Worm (Caenorhabditis elegans) whole organism, L4/young adult: Measurements from ENCODE around the gene F02D8.4.

Source experiments
- W03F9.2 ChIP-seq: fragments of 150-350 bp; optimal IDR thresholded peaks from 2 replicates; lab custom pipeline; 2014; ENCODE audit warnings: missing biosample characterization, missing genetic modification characterization
- dao-5 ChIP-seq: sonication (generic microtip); optimal IDR thresholded peaks from 2 replicates; lab custom pipeline; 2016; ENCODE audit warnings: missing genotype, missing genetic modification characterization, moderate library complexity, missing compliant biosample characterization
- him-1 ChIP-seq: sonication (generic microtip); optimal IDR thresholded peaks from 2 replicates; lab custom pipeline; 2016; ENCODE audit warnings: missing genotype, missing genetic modification reagents, missing genetic modification characterization, missing compliant biosample characterization

The F02D8.4 gene

DNA sequence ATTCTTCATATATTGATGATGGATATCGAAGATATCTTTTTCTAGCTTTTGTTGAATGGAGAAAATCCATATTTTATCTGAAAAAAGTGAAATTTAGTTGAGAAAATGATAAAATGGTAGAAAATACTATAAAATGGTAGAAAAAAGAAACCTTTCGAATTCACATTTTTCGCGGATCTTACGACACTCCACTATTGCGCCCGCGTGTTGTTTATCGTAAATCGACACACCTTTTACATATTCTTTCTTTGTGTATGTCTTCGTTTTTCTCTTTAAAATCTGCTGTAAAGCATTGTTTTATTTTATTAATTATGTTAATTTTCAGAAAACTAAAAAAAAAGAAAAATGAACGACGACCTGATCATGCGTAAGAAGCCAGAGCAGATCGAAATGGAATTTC is 6.2 kb downstream of the F02D8.4 start, which contains the start of the genes cdt-2 and T01C3.2:
Gene cdt-2 (minus strand): TSS at position 284 of the 400 bp plus-strand sequence.
Gene T01C3.2 (plus strand): TSS at position 326 of the 400 bp plus-strand sequence.
- TF ChIP-seq W03F9.2 (tag; lab: Kevin White, UChicago) (no peak), dao-5 (tag; lab: Kevin White, UChicago) (no peak), him-1 (tag; lab: Kevin White, UChicago) (no peak)

DNA sequence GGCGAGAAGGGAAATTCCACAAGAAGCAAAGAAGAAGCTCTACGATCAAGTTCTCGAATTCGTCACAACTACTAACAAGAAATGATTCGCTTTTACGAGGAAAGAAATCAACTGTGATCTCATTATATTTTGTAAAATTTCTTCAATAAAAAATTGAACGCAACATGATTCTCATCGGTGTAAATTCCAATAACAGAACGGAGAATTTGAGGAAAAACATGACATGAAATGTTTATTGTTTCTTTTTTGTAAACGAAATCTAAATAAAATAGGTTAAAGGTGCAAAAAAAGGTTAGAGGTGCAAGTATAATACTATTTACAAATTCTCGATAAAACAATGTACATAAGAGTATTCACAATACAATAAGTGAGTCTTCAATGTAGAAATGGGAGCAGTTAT is 6.8 kb downstream of the F02D8.4 start:
- TF ChIP-seq dao-5 (tag; lab: Kevin White, UChicago) (no peak), W03F9.2 (tag; lab: Kevin White, UChicago) (no peak), him-1 (tag; lab: Kevin White, UChicago) (no peak)

DNA sequence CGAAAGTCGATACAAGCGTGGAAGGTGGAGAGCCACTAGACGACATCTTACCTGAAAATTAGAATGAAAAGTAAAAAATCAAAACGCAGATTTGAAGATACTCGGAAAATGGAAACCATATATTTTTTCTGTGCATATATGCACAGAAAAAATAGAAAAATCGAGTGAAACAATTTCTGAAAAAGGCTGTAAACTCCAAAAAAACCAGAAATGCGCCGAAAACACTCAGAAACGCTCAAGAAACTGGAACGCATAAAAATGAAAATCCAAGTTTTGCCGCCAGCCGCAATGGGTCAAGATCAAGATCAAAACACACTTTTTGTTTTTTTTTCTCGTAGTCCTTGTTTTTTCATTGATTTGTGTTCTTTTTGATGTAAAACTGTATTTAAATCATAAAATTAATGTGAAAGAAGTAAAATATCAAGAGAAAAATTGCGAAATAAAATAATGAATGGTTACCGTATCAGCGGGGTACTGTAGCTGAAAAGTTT is 8.0 kb downstream of the F02D8.4 start, which contains the start of gene T01C3.3:
Gene T01C3.3 (minus strand): TSS at position 51 of the 491 bp plus-strand sequence.
- TF ChIP-seq him-1 (tag; lab: Kevin White, UChicago) = no peak

DNA sequence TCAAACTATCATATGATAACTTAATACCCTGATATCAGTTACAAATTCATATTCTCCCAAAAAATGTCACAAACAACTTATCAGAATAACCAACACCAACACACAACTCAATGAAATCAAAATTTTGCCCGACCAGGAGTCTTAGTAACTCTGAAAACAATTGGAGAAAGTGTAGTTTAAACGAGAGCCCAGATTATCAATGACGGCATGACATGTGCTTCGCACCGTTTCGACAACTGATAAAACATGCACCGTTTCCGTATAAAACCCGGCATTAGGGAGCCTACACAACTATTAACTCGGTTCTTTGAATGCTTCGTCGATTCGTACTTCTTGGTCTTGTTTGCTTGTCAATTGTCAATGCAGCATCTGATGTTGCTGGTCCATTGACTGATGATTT is 8.9 kb downstream of the F02D8.4 start, which contains the start of gene fil-1:
Gene fil-1 (plus strand): TSS at position 219 of the 400 bp plus-strand sequence.
- TF ChIP-seq dao-5 (tag; lab: Kevin White, UChicago) (no peak), W03F9.2 (tag; lab: Kevin White, UChicago) (no peak), him-1 (tag; lab: Kevin White, UChicago) (no peak)

DNA sequence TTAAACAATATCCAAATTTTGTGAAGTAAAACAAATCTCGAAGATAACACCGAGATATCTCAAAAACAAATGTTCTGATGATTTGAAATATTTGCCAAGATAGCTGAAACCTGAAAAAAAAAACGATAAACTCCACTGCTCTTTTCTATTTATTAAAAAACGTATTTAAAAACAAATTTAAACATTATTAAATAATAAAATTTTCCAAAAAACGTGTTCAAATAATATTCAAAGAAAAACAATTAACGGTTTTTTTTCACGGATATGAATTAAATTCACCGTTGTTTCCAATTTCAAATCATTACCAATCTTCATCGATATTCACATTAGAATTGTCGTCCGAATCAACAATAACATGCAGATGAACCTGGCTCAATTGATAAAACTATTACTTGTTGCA is 11.5 kb downstream of the F02D8.4 start, which contains the start of gene irld-14:
Gene irld-14 (plus strand): TSS at position 301 of the 400 bp plus-strand sequence.
- TF ChIP-seq dao-5 (tag; lab: Kevin White, UChicago) = no peak
- no peak for TF ChIP-seq him-1 (tag; lab: Kevin White, UChicago)
- no peak for TF ChIP-seq W03F9.2 (tag; lab: Kevin White, UChicago)

DNA sequence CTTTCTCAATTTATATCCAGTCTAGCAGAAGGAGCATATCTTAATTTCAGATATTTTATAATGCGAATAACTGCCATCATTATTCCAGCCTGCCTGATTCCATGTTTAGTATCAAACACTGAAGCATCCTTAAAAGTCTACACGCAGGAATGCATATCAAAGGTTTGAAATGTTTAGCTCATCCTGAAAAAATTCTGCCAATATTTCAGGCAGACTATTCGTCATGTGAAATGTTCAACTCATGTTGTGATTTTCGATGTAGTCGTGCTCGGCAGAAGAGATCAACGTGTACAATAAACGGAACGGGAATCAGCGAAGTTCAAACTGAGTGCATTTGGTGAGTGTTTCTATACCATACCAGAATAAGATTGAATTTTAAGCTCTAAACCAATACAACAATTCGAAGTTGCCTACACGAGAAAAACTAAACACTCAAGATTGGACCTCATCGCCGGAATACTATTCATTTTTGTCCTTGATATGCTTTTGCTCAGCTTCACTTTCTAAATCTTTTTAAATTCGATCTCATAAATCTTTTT is 14.9 kb downstream of the F02D8.4 start, which contains the start of gene T01C3.11:
Gene T01C3.11 (plus strand): TSS at position 51 of the 539 bp plus-strand sequence.
- TF ChIP-seq W03F9.2 (tag; lab: Kevin White, UChicago) = no peak
- TF ChIP-seq him-1 (tag; lab: Kevin White, UChicago) = no peak
- TF ChIP-seq dao-5 (tag; lab: Kevin White, UChicago) = no peak

DNA sequence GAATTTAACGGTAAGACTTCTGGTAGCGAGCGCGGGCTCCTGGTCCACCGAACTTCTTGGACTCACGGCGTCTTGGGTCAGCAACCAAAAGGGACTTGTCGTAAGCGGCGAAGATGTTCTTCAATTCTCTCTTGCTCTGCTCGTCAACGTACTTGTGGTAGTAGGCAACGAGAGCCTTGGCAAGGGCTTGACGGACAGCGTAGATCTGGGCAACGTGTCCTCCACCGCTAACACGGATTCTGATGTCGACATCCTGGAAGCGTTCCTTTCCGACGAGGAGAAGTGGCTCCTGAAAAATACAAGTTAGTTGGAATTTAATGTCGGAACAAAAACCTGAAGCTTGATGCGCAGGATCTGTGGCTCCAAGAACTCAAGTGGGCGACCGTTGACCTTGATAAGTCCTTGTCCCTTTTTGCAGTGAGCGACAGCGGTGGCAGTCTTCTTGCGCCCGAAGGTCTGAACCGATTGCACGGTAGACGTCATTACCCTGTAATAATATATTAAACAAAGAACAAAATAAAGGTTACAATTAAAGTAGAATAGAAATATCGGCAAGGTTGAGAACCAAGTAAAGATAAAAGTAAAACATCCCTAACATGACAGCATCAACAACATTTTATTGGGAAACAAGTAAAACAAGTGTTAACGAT is 15.5 kb downstream of the F02D8.4 start, which contains the start of gene rps-16:
Gene rps-16 (minus strand): TSS at position 487 of the 650 bp plus-strand sequence.
- TF ChIP-seq W03F9.2 (tag; lab: Kevin White, UChicago) (no peak), him-1 (tag; lab: Kevin White, UChicago) (no peak), dao-5 (tag; lab: Kevin White, UChicago) (peak; percentile 19)

DNA sequence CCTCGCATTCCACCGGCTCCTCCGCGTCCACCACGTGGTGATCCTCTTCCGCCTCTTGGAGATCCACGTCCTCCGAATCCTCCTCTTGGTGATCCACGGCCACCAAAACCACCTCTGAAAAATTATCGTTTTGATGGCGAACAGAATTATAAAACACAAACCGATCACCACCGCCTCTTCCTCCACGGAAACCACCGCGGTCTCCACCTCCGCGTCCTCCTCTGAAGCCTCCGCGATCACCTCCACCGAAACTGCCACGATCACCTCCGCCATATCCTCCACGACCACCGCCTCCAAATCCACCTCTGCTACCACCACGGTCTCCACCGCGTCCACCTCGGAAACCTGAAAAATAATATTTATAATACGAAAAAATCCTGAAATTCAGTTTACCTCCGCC is 16.8 kb downstream of the F02D8.4 start:
- TF ChIP-seq him-1 (tag; lab: Kevin White, UChicago) (no peak), dao-5 (tag; lab: Kevin White, UChicago) (no peak), W03F9.2 (tag; lab: Kevin White, UChicago) (no peak)

DNA sequence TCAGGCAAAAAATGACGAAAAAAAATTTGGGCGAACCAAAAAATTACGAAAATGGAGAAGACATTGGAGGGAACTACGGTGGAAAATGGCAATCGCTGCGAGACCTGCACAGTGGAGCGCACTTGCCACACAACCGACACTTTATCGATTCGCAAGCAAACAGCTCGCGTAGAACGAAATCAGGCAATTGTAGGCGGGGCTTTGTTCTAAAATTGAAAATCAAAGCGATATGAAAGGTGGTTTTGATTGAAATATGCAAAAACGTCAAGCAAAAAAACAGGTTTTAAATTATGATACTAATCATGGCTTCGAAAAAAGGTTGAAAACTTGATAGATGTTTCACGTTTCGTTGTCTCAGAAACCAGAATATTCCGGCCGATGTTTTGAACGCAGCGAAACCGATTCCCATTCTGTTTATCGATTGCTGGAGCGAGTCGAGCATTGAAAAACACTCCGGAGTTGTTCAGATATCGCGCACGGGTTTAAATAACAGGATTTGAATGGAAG is 17.5 kb downstream of the F02D8.4 start, which contains the start of the genes fib-1 and mut-15:
Gene fib-1 (minus strand): TSS at position 40 of the 507 bp plus-strand sequence.
Gene mut-15 (plus strand): TSS at position 360 of the 507 bp plus-strand sequence.
- TF ChIP-seq him-1 (tag; lab: Kevin White, UChicago) (peak; percentile 55), dao-5 (tag; lab: Kevin White, UChicago) (no peak), W03F9.2 (tag; lab: Kevin White, UChicago) (peak; percentile 90)

DNA sequence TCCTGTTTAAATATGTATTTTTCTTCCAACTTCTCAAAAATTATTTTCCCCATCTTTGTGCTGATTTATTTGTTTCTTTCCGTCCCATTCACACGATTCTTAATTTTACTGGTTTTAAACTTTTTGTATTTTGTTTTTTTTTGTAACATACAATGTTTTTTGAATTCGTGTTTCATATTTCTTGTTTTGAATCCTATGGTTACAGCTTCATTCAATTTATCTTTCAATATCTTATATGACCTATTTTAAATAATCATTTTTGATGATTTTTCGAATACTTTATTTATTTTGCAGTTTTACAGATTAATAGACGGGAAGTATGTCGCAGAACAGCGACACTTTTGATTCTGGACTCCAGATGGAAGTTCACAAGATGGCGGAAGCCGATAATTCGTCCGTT is 20.1 kb downstream of the F02D8.4 start, which contains the start of gene hrde-2:
Gene hrde-2 (plus strand): TSS at position 301 of the 400 bp plus-strand sequence.
- TF ChIP-seq W03F9.2 (tag; lab: Kevin White, UChicago) (no peak), dao-5 (tag; lab: Kevin White, UChicago) (no peak), him-1 (tag; lab: Kevin White, UChicago) (no peak)

DNA sequence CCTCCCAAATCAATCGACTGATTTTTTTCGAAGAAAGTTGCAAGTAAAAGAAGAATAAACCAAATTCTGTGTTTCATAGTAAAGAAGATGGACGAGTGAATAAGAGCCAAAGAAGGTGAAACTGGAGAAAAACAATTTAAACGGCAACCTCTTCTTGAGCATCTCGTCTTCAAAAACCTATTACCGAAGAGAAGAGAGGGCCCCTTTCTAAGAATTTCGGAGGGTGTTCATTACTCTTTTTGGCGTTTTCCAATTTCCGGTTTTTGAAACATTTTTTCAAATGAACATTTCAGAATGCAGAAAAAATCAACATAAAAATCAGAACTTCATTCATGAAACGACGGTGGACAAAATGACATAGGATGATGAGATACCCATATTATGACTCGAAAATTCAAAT is 26.9 kb downstream of the F02D8.4 start, which contains the start of gene nmr-2:
Gene nmr-2 (minus strand): TSS at position 101 of the 400 bp plus-strand sequence.
- TF ChIP-seq him-1 (tag; lab: Kevin White, UChicago) (no peak), dao-5 (tag; lab: Kevin White, UChicago) (no peak), W03F9.2 (tag; lab: Kevin White, UChicago) (no peak)

DNA sequence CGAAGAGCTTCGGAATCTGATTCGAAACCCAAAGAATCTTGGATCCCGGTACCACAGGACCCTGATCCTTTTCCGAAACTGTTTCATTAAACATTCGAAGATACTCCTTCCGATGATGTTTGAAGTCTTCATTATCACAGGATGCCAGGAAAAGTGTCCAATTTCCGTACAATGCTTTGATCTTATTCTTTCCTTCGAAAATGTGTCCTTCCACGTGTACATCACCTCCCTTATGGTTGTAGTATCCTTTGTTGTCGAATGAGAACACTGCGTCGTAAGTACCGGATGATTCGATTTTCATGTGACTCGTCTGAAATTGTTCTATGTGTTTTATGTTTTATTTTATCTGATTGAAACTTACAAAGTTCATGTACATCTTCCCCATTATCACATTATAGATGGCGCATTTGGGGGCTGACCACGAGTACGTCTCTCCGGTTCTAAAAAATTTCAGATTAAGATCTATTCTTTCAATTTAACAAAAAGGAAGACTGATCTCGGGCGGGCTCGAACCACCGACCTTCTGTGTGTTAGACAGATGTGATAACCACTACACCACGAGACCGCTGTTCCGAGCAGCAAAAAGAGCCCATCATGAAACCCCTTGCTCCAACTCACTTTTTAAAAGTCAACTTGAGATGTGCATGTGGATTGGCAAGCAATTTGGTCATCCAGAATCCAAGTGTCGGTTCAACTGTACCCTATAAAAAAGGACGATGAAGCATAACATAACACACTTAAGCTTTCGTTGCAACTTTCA is 28.0 kb downstream of the F02D8.4 start:
- TF ChIP-seq him-1 (tag; lab: Kevin White, UChicago) (no peak), dao-5 (tag; lab: Kevin White, UChicago) (no peak), W03F9.2 (tag; lab: Kevin White, UChicago) (no peak)
